Worm (Caenorhabditis elegans): ENCODE measurements around the gene sars-2.

- TF ChIP-seq him-1 (tag; optimal IDR thresholded peaks at IDR 0.05) (no peak), W03F9.2 (tag; optimal IDR thresholded peaks at IDR 0.05) (no peak), dao-5 (tag; optimal IDR thresholded peaks at IDR 0.05) (no peak)
Observed at ce11 chrIV:4356879-4357278, 557 bp upstream of the sars-2 start, which contains the start of gene W03B1.9.
